Worm (Caenorhabditis elegans) whole organism, young adult: ENCODE data around the gene otpl-3.

Experiments used
- B0019.2 ChIP-seq: fragments of 200-800 bp; sonication (Bioruptor generic); conservative IDR thresholded peaks from 2 replicates; pipeline ENCODE4 v1.3.6; 2022; ENCODE audit warnings: missing genetic modification reagents, missing genetic modification characterization, missing compliant biosample characterization
- B0336.3 ChIP-seq: fragments of 200-800 bp; sonication (Bioruptor generic); IDR thresholded peaks from 2 replicates; pipeline ENCODE4 v1.3.6; 2022; ENCODE audit warnings: missing genetic modification characterization, missing compliant biosample characterization
- F22D6.2 ChIP-seq: sonication (generic microtip); optimal IDR thresholded peaks from 2 replicates; lab custom pipeline; 2016; ENCODE audit warnings: mild to moderate bottlenecking, missing genetic modification characterization, missing compliant biosample characterization
- F33H1.4 ChIP-seq: fragments of 200-800 bp; sonication (Bioruptor generic); IDR thresholded peaks from 2 replicates; pipeline ENCODE4 v1.3.6; 2022; ENCODE audit warnings: missing genetic modification reagents, missing genetic modification characterization, missing compliant biosample characterization
- F37B4.10 ChIP-seq: fragments of 200-800 bp; sonication (Bioruptor generic); IDR thresholded peaks from 2 replicates; pipeline ENCODE4 v1.3.6; 2022; ENCODE audit warnings: missing genetic modification characterization, missing compliant biosample characterization
- F49E8.2 ChIP-seq: sonication (generic microtip); optimal IDR thresholded peaks from 3 replicates; lab custom pipeline; 2017; ENCODE audit warnings: missing genetic modification characterization, mild to moderate bottlenecking, missing compliant biosample characterization, antibody characterized with exemption, moderate library complexity; ENCODE audit not compliant: insufficient read depth
- F55B11.4 ChIP-seq: sonication (generic microtip); optimal IDR thresholded peaks from 2 replicates; lab custom pipeline; 2016; ENCODE audit warnings: missing compliant biosample characterization, missing genetic modification characterization, borderline replicate concordance; ENCODE audit not compliant: insufficient read depth
- K11D2.4 ChIP-seq: fragments of 200-800 bp; sonication (Bioruptor generic); IDR thresholded peaks from 2 replicates; pipeline ENCODE4 v1.3.6; 2022; ENCODE audit warnings: missing genetic modification reagents, missing genetic modification characterization, missing compliant biosample characterization
- T07F8.4 ChIP-seq: sonication (generic microtip); optimal IDR thresholded peaks from 2 replicates; lab custom pipeline; 2016; ENCODE audit warnings: mild to moderate bottlenecking, missing genetic modification characterization, moderate library complexity, missing compliant biosample characterization
- Y53F4B.3 ChIP-seq: fragments of 200-800 bp; sonication (Bioruptor generic); IDR thresholded peaks from 2 replicates; pipeline ENCODE4 v1.3.6; 2022; ENCODE audit warnings: missing genetic modification reagents, missing genetic modification characterization, missing compliant biosample characterization
- Y53G8AR.9 ChIP-seq: fragments of 200-800 bp; sonication (Bioruptor generic); conservative IDR thresholded peaks from 2 replicates; pipeline ENCODE4 v1.3.6; 2022; ENCODE audit warnings: missing genetic modification reagents, missing genetic modification characterization, missing compliant biosample characterization
- ama-1 ChIP-seq, 3 experiments: fragments of 150-350 bp in 1 of 3; sonication (generic microtip) in 2 of 3; optimal IDR thresholded peaks; 2 replicates each; lab custom pipeline; 2014 to 2018; ENCODE audit warnings: missing biosample characterization in 2 of 3, missing genetic modification characterization in 2 of 3, missing genetic modification reagents in 2 of 3
- aptf-2 ChIP-seq: fragments of 200-800 bp; sonication (Bioruptor generic); conservative IDR thresholded peaks from 2 replicates; pipeline ENCODE4 v1.3.6; 2022; ENCODE audit warnings: missing genetic modification reagents, missing genetic modification characterization, missing compliant biosample characterization
- attf-5 ChIP-seq: fragments of 200-800 bp; sonication (Bioruptor generic); optimal IDR thresholded peaks from 2 replicates; lab custom pipeline; 2018; ENCODE audit warnings: mild to moderate bottlenecking, missing genetic modification characterization, missing compliant biosample characterization
- bed-1 ChIP-seq: fragments of 200-800 bp; sonication (Bioruptor generic); IDR thresholded peaks from 2 replicates; pipeline ENCODE4 v1.3.6; 2022; ENCODE audit warnings: missing genetic modification reagents, missing genetic modification characterization, missing compliant biosample characterization
- ceh-100 ChIP-seq: fragments of 200-800 bp; sonication (Bioruptor generic); IDR thresholded peaks from 2 replicates; pipeline ENCODE4 v1.3.6; 2022; ENCODE audit warnings: missing genetic modification reagents, missing genetic modification characterization, missing compliant biosample characterization
- ceh-27 ChIP-seq: fragments of 200-800 bp; sonication (Bioruptor generic); optimal IDR thresholded peaks from 2 replicates; lab custom pipeline; 2018; ENCODE audit warnings: mild to moderate bottlenecking, missing genetic modification characterization, moderate library complexity, missing compliant biosample characterization
- ceh-91 ChIP-seq: fragments of 200-800 bp; sonication (Bioruptor generic); IDR thresholded peaks from 2 replicates; pipeline ENCODE4 v1.3.6; 2022; ENCODE audit warnings: missing genetic modification reagents, missing genetic modification characterization, missing compliant biosample characterization
- dox-1 ChIP-seq: fragments of 200-800 bp; sonication (Bioruptor generic); IDR thresholded peaks from 2 replicates; pipeline ENCODE4 v1.3.6; 2022; ENCODE audit warnings: missing genetic modification reagents, missing genetic modification characterization, missing compliant biosample characterization
- dpff-1 ChIP-seq: sonication (generic microtip); optimal IDR thresholded peaks from 2 replicates; lab custom pipeline; 2017; ENCODE audit warnings: mild to moderate bottlenecking, missing genetic modification characterization, missing compliant biosample characterization
- ets-4 ChIP-seq: fragments of 200-800 bp; sonication (Bioruptor generic); optimal IDR thresholded peaks from 2 replicates; lab custom pipeline; 2018; ENCODE audit warnings: mild to moderate bottlenecking, missing genetic modification characterization, missing compliant biosample characterization
- hmg-1.2 ChIP-seq: fragments of 200-800 bp; sonication (Bioruptor generic); IDR thresholded peaks from 2 replicates; pipeline ENCODE4 v1.3.6; 2022; ENCODE audit warnings: missing genetic modification reagents, missing genetic modification characterization, missing compliant biosample characterization
- lin-26 ChIP-seq: fragments of 200-800 bp; sonication (Bioruptor generic); IDR thresholded peaks from 2 replicates; pipeline ENCODE4 v1.3.6; 2022; ENCODE audit warnings: missing genetic modification reagents, missing genetic modification characterization, missing compliant biosample characterization
- lin-54 ChIP-seq: fragments of 200-800 bp; sonication (Bioruptor generic); optimal IDR thresholded peaks from 2 replicates; lab custom pipeline; 2018; ENCODE audit warnings: mild to moderate bottlenecking, missing genetic modification characterization, missing compliant biosample characterization
- lsy-27 ChIP-seq: sonication (generic microtip); optimal IDR thresholded peaks from 2 replicates; lab custom pipeline; 2017; ENCODE audit warnings: missing genetic modification characterization, mild to moderate bottlenecking, missing compliant biosample characterization, antibody characterized with exemption, missing genotype, borderline replicate concordance; ENCODE audit not compliant: insufficient read depth
- mel-28 ChIP-seq: sonication (generic microtip); optimal IDR thresholded peaks from 2 replicates; lab custom pipeline; 2016; ENCODE audit warnings: borderline replicate concordance, mild to moderate bottlenecking, missing genetic modification characterization, missing compliant biosample characterization
- mxl-1 ChIP-seq: sonication (generic microtip); optimal IDR thresholded peaks from 2 replicates; lab custom pipeline; 2016; ENCODE audit warnings: missing genetic modification characterization, missing compliant biosample characterization
- nhr-120 ChIP-seq: fragments of 200-800 bp; sonication (Bioruptor generic); IDR thresholded peaks from 2 replicates; pipeline ENCODE4 v1.3.6; 2022; ENCODE audit warnings: missing genetic modification characterization, missing compliant biosample characterization
- nhr-80 ChIP-seq: sonication (generic microtip); optimal IDR thresholded peaks from 2 replicates; lab custom pipeline; 2016; ENCODE audit warnings: missing genetic modification characterization, missing compliant biosample characterization
- repo-1 ChIP-seq: sonication (generic microtip); optimal IDR thresholded peaks from 2 replicates; lab custom pipeline; 2017; ENCODE audit warnings: mild to moderate bottlenecking, missing genetic modification characterization, missing compliant biosample characterization
- snpc-3.4 ChIP-seq: sonication (generic microtip); optimal IDR thresholded peaks from 2 replicates; lab custom pipeline; 2017; ENCODE audit warnings: missing genetic modification characterization, mild to moderate bottlenecking, missing compliant biosample characterization, antibody characterized with exemption, moderate library complexity, missing genotype, missing genetic modification reagents
- snpc-4 ChIP-seq, 5 experiments: fragments of 150-350 bp in 1 of 5; sonication (generic microtip) in 4 of 5; optimal IDR thresholded peaks; 2 replicates each; lab custom pipeline; 2014 to 2018; ENCODE audit warnings: missing genetic modification characterization in 5 of 5, missing biosample characterization in 3 of 5, antibody characterized with exemption in 2 of 5, mild to moderate bottlenecking in 2 of 5, missing compliant biosample characterization in 2 of 5, missing genotype in 2 of 5, moderate library complexity in 2 of 5, missing genetic modification reagents in 1 of 5
- unc-130 ChIP-seq: sonication (generic microtip); optimal IDR thresholded peaks from 2 replicates; lab custom pipeline; 2016; ENCODE audit warnings: missing genetic modification reagents, missing genetic modification characterization, missing compliant biosample characterization
- ztf-18 ChIP-seq: sonication (generic microtip); optimal IDR thresholded peaks from 2 replicates; lab custom pipeline; 2016; ENCODE audit warnings: missing genotype, mild to moderate bottlenecking, missing genetic modification characterization, missing compliant biosample characterization

Gene otpl-3

DNA sequence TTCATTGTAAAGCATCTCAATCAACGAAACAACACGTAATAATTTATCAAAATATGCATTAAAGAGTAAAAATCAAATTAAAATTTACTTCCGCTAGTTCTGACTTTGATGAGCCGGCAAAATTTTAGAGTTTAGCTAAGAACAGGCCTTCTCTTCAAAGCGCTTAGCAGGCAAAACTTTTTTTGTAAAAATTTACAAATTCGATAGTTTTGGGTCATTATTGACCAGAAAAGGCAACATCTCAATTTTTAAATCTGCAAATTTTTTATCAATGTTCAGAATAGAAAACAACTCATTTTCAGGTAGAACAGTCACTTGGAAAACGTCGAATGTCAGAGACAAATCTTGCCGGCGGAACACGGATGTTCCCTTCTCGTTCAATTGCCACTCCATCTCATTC, 13.2 kb upstream of the otpl-3 start:
- TF ChIP-seq F33H1.4 (no peak), F49E8.2 (no peak), ztf-18 (tag; lab: Kevin White, UChicago) (no peak), F37B4.10 (GFP tag; lab: Robert Waterston, UW) (no peak), B0336.3 (GFP tag; lab: Robert Waterston, UW) (no peak), lin-26 (GFP tag; lab: Robert Waterston, UW) (no peak), repo-1 (tag; lab: Kevin White, UChicago) (no peak), ceh-27 (GFP tag; lab: Kevin White, UChicago) (no peak), bed-1 (no peak), Y53G8AR.9 (GFP tag; lab: Robert Waterston, UW) (no peak), dpff-1 (tag; lab: Kevin White, UChicago) (no peak), ceh-100 (GFP tag; lab: Robert Waterston, UW) (no peak), ama-1 (optimal IDR thresholded peaks at IDR 0.05; lab: Kevin White, UChicago) (no peak), ama-1 (GFP tag; optimal IDR thresholded peaks at IDR 0.05; lab: Kevin White, UChicago) (no peak), F22D6.2 (tag; lab: Kevin White, UChicago) (no peak), snpc-3.4 (tag; lab: Kevin White, UChicago) (no peak), snpc-4 (GFP tag; optimal IDR thresholded peaks at IDR 0.05; lab: Kevin White, UChicago) (no peak), snpc-4 (tag; optimal IDR thresholded peaks at IDR 0.05; lab: Kevin White, UChicago) (no peak), F55B11.4 (tag; lab: Kevin White, UChicago) (no peak), K11D2.4 (no peak)

DNA sequence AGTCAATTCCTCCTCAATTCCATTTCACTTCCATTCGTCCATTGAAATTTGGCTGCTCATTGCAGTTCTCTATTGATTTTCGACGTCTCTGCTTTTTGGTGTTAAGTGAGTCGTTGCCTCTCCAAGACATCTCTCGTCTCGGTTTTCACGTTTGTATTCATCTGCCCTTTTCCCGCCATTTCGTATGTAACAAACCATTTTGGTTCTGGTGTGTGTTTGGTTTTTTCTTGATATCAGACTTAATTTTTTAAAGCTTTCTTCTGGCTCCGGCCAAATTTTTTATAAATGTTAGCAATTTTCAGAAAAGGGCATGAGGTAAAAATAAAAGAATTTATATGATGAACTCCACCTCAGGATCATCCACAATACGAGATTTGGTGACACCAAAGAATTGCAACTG, 10.9 kb upstream of the otpl-3 start, which contains the start of gene C16E9.2:
Gene C16E9.2, plus strand, starts transcription at position 301 of the 400 bp plus-strand sequence.
- TF ChIP-seq lsy-27 (tag; lab: Kevin White, UChicago) (no peak), nhr-120 (no peak), unc-130 (GFP tag; lab: Kevin White, UChicago) (no peak), F37B4.10 (GFP tag; lab: Robert Waterston, UW) (no peak), bed-1 (no peak), F22D6.2 (tag; lab: Kevin White, UChicago) (no peak), ets-4 (GFP tag; lab: Kevin White, UChicago) (no peak), T07F8.4 (tag; lab: Kevin White, UChicago) (no peak), mxl-1 (tag; lab: Kevin White, UChicago) (no peak), B0019.2 (GFP tag; lab: Robert Waterston, UW) (no peak)

DNA sequence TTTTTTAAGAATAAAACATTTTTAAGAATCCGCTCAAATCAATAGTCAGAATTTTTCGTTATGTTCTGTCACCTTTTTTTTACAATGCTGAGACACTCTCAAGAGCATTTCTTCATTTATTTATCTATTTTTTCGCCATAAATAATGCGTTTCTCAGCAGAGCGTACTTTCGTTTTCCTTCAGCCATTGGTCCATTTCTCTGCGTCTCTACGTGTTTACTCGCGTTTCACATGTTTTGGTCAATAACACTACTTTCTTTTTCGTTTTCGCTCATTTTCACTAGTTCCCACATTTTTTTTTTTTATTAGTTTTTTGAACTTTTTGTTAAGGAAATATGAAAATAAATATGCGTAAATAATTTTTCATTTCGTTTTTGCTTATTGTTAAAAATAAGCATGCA, 9.9 kb upstream of the otpl-3 start:
- TF ChIP-seq mel-28 (tag; lab: Kevin White, UChicago) (no peak), lin-54 (GFP tag; lab: Kevin White, UChicago) (no peak), lin-26 (GFP tag; lab: Robert Waterston, UW) (no peak), attf-5 (GFP tag; lab: Kevin White, UChicago) (peak; percentile 5), K11D2.4 (no peak), hmg-1.2 (GFP tag; lab: Robert Waterston, UW) (peak; percentile 42; the same call in 1 of the 2 replicates), Y53F4B.3 (GFP tag; lab: Robert Waterston, UW) (no peak), bed-1 (no peak), aptf-2 (GFP tag; lab: Robert Waterston, UW) (no peak), ceh-91 (GFP tag; lab: Robert Waterston, UW) (no peak), dox-1 (no peak), nhr-80 (tag; lab: Kevin White, UChicago) (peak; percentile 32)
